Worm (Caenorhabditis elegans) whole organism, L4 larva: ENCODE measurements around the gene cyn-11.

Experiments used
- D1046.2 ChIP-seq: fragments of 200-800 bp; sonication (Bioruptor generic); IDR thresholded peaks from 2 replicates; pipeline ENCODE4 v1.3.6; 2022; ENCODE audit warnings: missing genetic modification characterization, missing compliant biosample characterization
- F26F4.8 ChIP-seq: fragments of 200-800 bp; sonication (Bioruptor generic); conservative IDR thresholded peaks from 2 replicates; pipeline ENCODE4 v1.3.6; 2022; ENCODE audit warnings: missing genetic modification characterization, missing compliant biosample characterization
- ZK337.2 ChIP-seq: fragments of 200-800 bp; sonication (Bioruptor generic); IDR thresholded peaks from 2 replicates; pipeline ENCODE4 v1.3.6; 2022; ENCODE audit warnings: missing genetic modification reagents, missing genetic modification characterization, missing compliant biosample characterization
- aha-1 ChIP-seq: fragments of 150-350 bp; peaks from one replicate; lab custom pipeline; 2014; ENCODE audit warnings: missing biosample characterization, missing genetic modification characterization
- ama-1 ChIP-seq: fragments of 150-350 bp; optimal IDR thresholded peaks from 2 replicates; lab custom pipeline; 2014; ENCODE audit warnings: inconsistent platforms, mixed read lengths
- arid-1 ChIP-seq: fragments of 200-800 bp; sonication (Bioruptor generic); conservative IDR thresholded peaks from 2 replicates; pipeline ENCODE4 v1.3.6; 2022; ENCODE audit warnings: missing genetic modification reagents, missing genetic modification characterization, missing compliant biosample characterization
- attf-4 ChIP-seq: sonication (generic microtip); optimal IDR thresholded peaks from 3 replicates; lab custom pipeline; 2017; ENCODE audit warnings: missing biosample characterization, missing genetic modification characterization
- ceh-20 ChIP-seq: fragments of 200-800 bp; sonication (Bioruptor generic); IDR thresholded peaks from 2 replicates; pipeline ENCODE4 v1.3.6; 2022; ENCODE audit warnings: missing genetic modification reagents, missing genetic modification characterization, missing compliant biosample characterization
- ceh-44 ChIP-seq: fragments of 200-800 bp; sonication (Bioruptor generic); IDR thresholded peaks from 2 replicates; pipeline ENCODE4 v1.3.6; 2022; ENCODE audit warnings: missing genetic modification reagents, missing genetic modification characterization, missing compliant biosample characterization
- ceh-82 ChIP-seq: sonication (generic microtip); optimal IDR thresholded peaks from 2 replicates; lab custom pipeline; 2017; ENCODE audit warnings: missing biosample characterization, missing genetic modification characterization
- cey-2 ChIP-seq: sonication (generic microtip); optimal IDR thresholded peaks from 3 replicates; lab custom pipeline; 2017; ENCODE audit warnings: missing genetic modification characterization, mild to moderate bottlenecking, missing compliant biosample characterization, antibody characterized with exemption, borderline replicate concordance; ENCODE audit not compliant: insufficient read depth
- daf-16 ChIP-seq, 3 experiments: sonication (generic microtip); optimal IDR thresholded peaks; 2 replicates each; lab custom pipeline; 2016 to 2017; ENCODE audit warnings: missing genetic modification characterization in 3 of 3, missing genetic modification reagents in 3 of 3, mild to moderate bottlenecking in 2 of 3, missing compliant biosample characterization in 2 of 3, missing biosample characterization in 1 of 3, moderate library complexity in 1 of 3
- daf-19 ChIP-seq: fragments of 200-800 bp; sonication (Bioruptor generic); conservative IDR thresholded peaks from 2 replicates; pipeline ENCODE4 v1.3.6; 2022; ENCODE audit warnings: missing genetic modification characterization, missing compliant biosample characterization
- dmd-6 ChIP-seq: fragments of 200-800 bp; sonication (Bioruptor generic); IDR thresholded peaks from 2 replicates; pipeline ENCODE4 v1.3.6; 2022; ENCODE audit warnings: missing genetic modification reagents, missing genetic modification characterization, missing compliant biosample characterization
- dve-1 ChIP-seq: sonication (generic microtip); optimal IDR thresholded peaks from 2 replicates; lab custom pipeline; 2017; ENCODE audit warnings: antibody characterized with exemption, mild to moderate bottlenecking, missing genetic modification characterization, missing compliant biosample characterization; ENCODE audit not compliant: insufficient read depth
- fkh-10 ChIP-seq: fragments of 150-350 bp; optimal IDR thresholded peaks from 2 replicates; lab custom pipeline; 2014; ENCODE audit warnings: missing biosample characterization, missing genetic modification reagents, missing genetic modification characterization
- fos-1 ChIP-seq: fragments of 150-350 bp; optimal IDR thresholded peaks from 2 replicates; lab custom pipeline; 2014; ENCODE audit warnings: missing biosample characterization, missing genetic modification characterization
- gei-8 ChIP-seq: fragments of 200-800 bp; sonication (Bioruptor generic); optimal IDR thresholded peaks from 2 replicates; lab custom pipeline; 2018; ENCODE audit warnings: mild to moderate bottlenecking, missing genetic modification characterization, missing compliant biosample characterization
- hif-1 ChIP-seq, 2 experiments: sonication (generic microtip); optimal IDR thresholded peaks; 2 replicates each; lab custom pipeline; 2016 to 2017; ENCODE audit warnings: missing compliant biosample characterization in 2 of 2, missing genetic modification characterization in 2 of 2, missing genetic modification reagents in 2 of 2, missing genotype in 2 of 2, mild to moderate bottlenecking in 1 of 2
- hlh-11 ChIP-seq: fragments of 200-800 bp; sonication (Bioruptor generic); optimal IDR thresholded peaks from 2 replicates; lab custom pipeline; 2018; ENCODE audit warnings: mild to moderate bottlenecking, missing genetic modification characterization, missing compliant biosample characterization
- hlh-30 ChIP-seq: sonication (generic microtip); optimal IDR thresholded peaks from 2 replicates; lab custom pipeline; 2017; ENCODE audit warnings: antibody characterized with exemption, mild to moderate bottlenecking, missing genetic modification characterization, missing compliant biosample characterization; ENCODE audit not compliant: insufficient read depth
- jun-1 ChIP-seq: fragments of 150-350 bp; optimal IDR thresholded peaks from 2 replicates; lab custom pipeline; 2014; ENCODE audit warnings: missing biosample characterization, missing genetic modification reagents, missing genetic modification characterization
- lin-1 ChIP-seq: fragments of 200-800 bp; sonication (Bioruptor generic); IDR thresholded peaks from 2 replicates; pipeline ENCODE4 v1.3.6; 2022; ENCODE audit warnings: missing genetic modification reagents, missing genetic modification characterization, missing compliant biosample characterization
- lin-15B ChIP-seq: fragments of 150-350 bp; sonication (generic microtip); optimal IDR thresholded peaks from 3 replicates; lab custom pipeline; 2014; ENCODE audit warnings: missing biosample characterization, missing genetic modification characterization
- lsy-2 ChIP-seq, 2 experiments: fragments of 150-350 bp in 1 of 2; sonication (generic microtip) in 1 of 2; optimal IDR thresholded peaks; 2 replicates each; lab custom pipeline; 2014 to 2017; ENCODE audit warnings: missing biosample characterization in 2 of 2, missing genetic modification characterization in 2 of 2
- madf-9 ChIP-seq: fragments of 200-800 bp; sonication (Bioruptor generic); conservative IDR thresholded peaks from 2 replicates; pipeline ENCODE4 v1.3.6; 2022; ENCODE audit warnings: missing genetic modification reagents, missing genetic modification characterization, missing compliant biosample characterization
- mdl-1 ChIP-seq, 2 experiments: fragments of 150-350 bp in 1 of 2; sonication (generic microtip) in 1 of 2; optimal IDR thresholded peaks; 2 replicates each; lab custom pipeline; 2014 to 2017; ENCODE audit warnings: missing biosample characterization in 2 of 2, missing genetic modification characterization in 2 of 2
- mes-2 ChIP-seq: sonication (generic microtip); optimal IDR thresholded peaks from 2 replicates; lab custom pipeline; 2016; ENCODE audit warnings: missing genotype, mild to moderate bottlenecking, missing genetic modification characterization, missing compliant biosample characterization; ENCODE audit not compliant: poor library complexity, severe bottlenecking
- mxl-2 ChIP-seq: fragments of 200-800 bp; sonication (Bioruptor generic); conservative IDR thresholded peaks from 2 replicates; pipeline ENCODE4 v1.3.6; 2022; ENCODE audit warnings: missing genetic modification reagents, missing genetic modification characterization, missing compliant biosample characterization
- mxl-3 ChIP-seq: fragments of 200-800 bp; sonication (Bioruptor generic); optimal IDR thresholded peaks from 2 replicates; lab custom pipeline; 2018; ENCODE audit warnings: mild to moderate bottlenecking, missing genetic modification characterization, missing compliant biosample characterization
- nhr-10 ChIP-seq: fragments of 150-350 bp; optimal IDR thresholded peaks from 2 replicates; lab custom pipeline; 2014; ENCODE audit warnings: missing biosample characterization, missing genetic modification characterization
- nhr-102 ChIP-seq: sonication (generic microtip); optimal IDR thresholded peaks from 2 replicates; lab custom pipeline; 2016; ENCODE audit warnings: mild to moderate bottlenecking, missing genetic modification characterization, moderate library complexity, missing compliant biosample characterization
- nhr-11 ChIP-seq: fragments of 150-350 bp; optimal IDR thresholded peaks from 2 replicates; lab custom pipeline; 2014; ENCODE audit warnings: missing biosample characterization, missing genetic modification characterization
- nhr-237 ChIP-seq: sonication (generic microtip); optimal IDR thresholded peaks from 2 replicates; lab custom pipeline; 2017; ENCODE audit warnings: missing biosample characterization, missing genetic modification characterization
- nhr-28 ChIP-seq: fragments of 150-350 bp; optimal IDR thresholded peaks from 2 replicates; lab custom pipeline; 2014; ENCODE audit warnings: missing biosample characterization, missing genetic modification characterization
- nhr-41 ChIP-seq: fragments of 200-800 bp; sonication (Bioruptor generic); IDR thresholded peaks from 2 replicates; pipeline ENCODE4 v1.3.6; 2022; ENCODE audit warnings: missing genetic modification reagents, missing genetic modification characterization, missing compliant biosample characterization
- nhr-48 ChIP-seq: sonication (generic microtip); optimal IDR thresholded peaks from 2 replicates; lab custom pipeline; 2016; ENCODE audit warnings: mild to moderate bottlenecking, missing genetic modification characterization, missing compliant biosample characterization
- nhr-77 ChIP-seq: fragments of 150-350 bp; optimal IDR thresholded peaks from 2 replicates; lab custom pipeline; 2014; ENCODE audit warnings: missing biosample characterization, missing genetic modification characterization
- php-3 ChIP-seq: fragments of 200-800 bp; sonication (Bioruptor generic); IDR thresholded peaks from 2 replicates; pipeline ENCODE4 v1.3.6; 2022; ENCODE audit warnings: missing genetic modification reagents, missing genetic modification characterization, missing compliant biosample characterization
- pqm-1 ChIP-seq: sonication (generic microtip); optimal IDR thresholded peaks from 2 replicates; lab custom pipeline; 2017; ENCODE audit warnings: missing biosample characterization, missing genetic modification characterization
- rbr-2 ChIP-seq: sonication (generic microtip); optimal IDR thresholded peaks from 2 replicates; lab custom pipeline; 2016; ENCODE audit warnings: missing genotype, missing genetic modification characterization, missing compliant biosample characterization
- saeg-2 ChIP-seq: fragments of 200-800 bp; sonication (Bioruptor generic); IDR thresholded peaks from 2 replicates; pipeline ENCODE4 v1.3.6; 2022; ENCODE audit warnings: missing genetic modification reagents, missing genetic modification characterization, missing compliant biosample characterization
- tag-97 ChIP-seq: fragments of 200-800 bp; sonication (Bioruptor generic); IDR thresholded peaks from 2 replicates; pipeline ENCODE4 v1.3.6; 2022; ENCODE audit warnings: missing genetic modification characterization, missing compliant biosample characterization
- tra-1 ChIP-seq: fragments of 200-800 bp; sonication (Bioruptor generic); IDR thresholded peaks from 2 replicates; pipeline ENCODE4 v1.3.6; 2022; ENCODE audit warnings: missing genetic modification reagents, missing genetic modification characterization, missing compliant biosample characterization
- unc-62 ChIP-seq, 3 experiments: fragments of 150-350 bp in 1 of 3; sonication (generic microtip); optimal IDR thresholded peaks in 2 of 3; peaks in 1 of 3; 1 replicate in 1 of 3; 2 replicates in 2 of 3; lab custom pipeline; 2014 to 2017; ENCODE audit warnings: missing biosample characterization in 3 of 3, missing genetic modification characterization in 3 of 3, missing genetic modification reagents in 3 of 3, missing genotype in 1 of 3
- zag-1 ChIP-seq: fragments of 150-350 bp; optimal IDR thresholded peaks from 2 replicates; lab custom pipeline; 2014; ENCODE audit warnings: missing biosample characterization, missing genetic modification characterization
- zfp-3 ChIP-seq: fragments of 200-800 bp; sonication (Bioruptor generic); conservative IDR thresholded peaks from 2 replicates; pipeline ENCODE4 v1.3.6; 2022; ENCODE audit warnings: missing genetic modification reagents, missing genetic modification characterization, missing compliant biosample characterization

cyn-11 gene

ce11 chrII:8741277-8741676 is 25.2 kb upstream of the cyn-11 start (continued):
- no peak for TF ChIP-seq cey-2 (tag; lab: Kevin White, UChicago)

ce11 chrII:8740326-8740949 is 24.4 kb upstream of the cyn-11 start:
- TF ChIP-seq zag-1 (tag; lab: Kevin White, UChicago) (no peak), nhr-237 (tag; lab: Kevin White, UChicago) (no peak), nhr-77 (tag; lab: Kevin White, UChicago) (peak; percentile 71), nhr-41 (GFP tag; lab: Robert Waterston, UW) (no peak), gei-8 (GFP tag; lab: Kevin White, UChicago) (peak; percentile 52), lsy-2 (tag; optimal IDR thresholded peaks at IDR 0.05; lab: Kevin White, UChicago) (peak in 1 of 2 experiments; percentile 42), fos-1 (no peak), madf-9 (GFP tag; lab: Robert Waterston, UW) (0 out of 2 replicates have a peak, but pooled peaks have one; percentile 27), tag-97 (no peak), rbr-2 (tag; lab: Kevin White, UChicago) (no peak), nhr-102 (tag; lab: Kevin White, UChicago) (peak; percentile 22), lin-15B (tag; lab: Kevin White, UChicago) (no peak), ceh-44 (GFP tag; lab: Robert Waterston, UW) (no peak), aha-1 (tag; lab: Kevin White, UChicago) (peak; percentile 98), hlh-11 (tag; lab: Kevin White, UChicago) (peak; percentile 87), zfp-3 (GFP tag; lab: Robert Waterston, UW) (0 out of 2 replicates have a peak, but pooled peaks have one; percentile 24), lin-1 (GFP tag; lab: Robert Waterston, UW) (peak; percentile 87), arid-1 (GFP tag; lab: Robert Waterston, UW) (no peak), mes-2 (no peak), hlh-30 (tag; lab: Kevin White, UChicago) (peak; percentile 67), ama-1 (lab: Kevin White, UChicago) (no peak), F26F4.8 (GFP tag; lab: Robert Waterston, UW) (no peak), hif-1 (tag; optimal IDR thresholded peaks at IDR 0.05; lab: Kevin White, UChicago) (peak; percentile 62 to 96), tra-1 (GFP tag; lab: Robert Waterston, UW) (peak; percentile 84), nhr-48 (tag; lab: Kevin White, UChicago) (peak; percentile 94), daf-16 (GFP tag; optimal IDR thresholded peaks at IDR 0.05; lab: Kevin White, UChicago) (no peak), daf-16 (tag; optimal IDR thresholded peaks at IDR 0.05; lab: Kevin White, UChicago) (peak; percentile 83), php-3 (GFP tag; lab: Robert Waterston, UW) (no peak), unc-62 (GFP tag; optimal IDR thresholded peaks at IDR 0.05 in 1 of 2; lab: Kevin White, UChicago) (no peak), unc-62 (tag; optimal IDR thresholded peaks at IDR 0.05; lab: Kevin White, UChicago) (no peak), ZK337.2 (no peak), mxl-3 (GFP tag; lab: Kevin White, UChicago) (peak; percentile 35), saeg-2 (GFP tag; lab: Robert Waterston, UW) (0 out of 2 replicates have a peak, but pooled peaks have one; percentile 34), D1046.2 (GFP tag; lab: Robert Waterston, UW) (no peak), ceh-82 (tag; lab: Kevin White, UChicago) (no peak), nhr-11 (tag; lab: Kevin White, UChicago) (peak; percentile 14), attf-4 (no peak), nhr-28 (tag; lab: Kevin White, UChicago) (peak; percentile 84), mdl-1 (tag; optimal IDR thresholded peaks at IDR 0.05; lab: Kevin White, UChicago) (peak; percentile 49 to 82), nhr-10 (tag; lab: Kevin White, UChicago) (peak; percentile 39), pqm-1 (peak; percentile 81), ceh-20 (GFP tag; lab: Robert Waterston, UW) (peak; percentile 40; the same call in 1 of the 2 replicates), daf-19 (no peak), mxl-2 (GFP tag; lab: Robert Waterston, UW) (no peak), dve-1 (tag; lab: Kevin White, UChicago) (peak; percentile 75), fkh-10 (GFP tag; lab: Kevin White, UChicago) (no peak), dmd-6 (peak; percentile 98), jun-1 (no peak)
